Fruit fly (Drosophila melanogaster) whole organism, adult: ENCODE data around the gene CG32801.
A peak's percentile ranks its signal among the peaks of the same experiment; 100 is the strongest.

ENCODE experiments used
- CG11617 ChIP-seq: fragments of 200-800 bp; sonication (Bioruptor generic); optimal IDR thresholded peaks from 2 replicates; lab custom pipeline; 2017; ENCODE audit warnings: mild to moderate bottlenecking, missing biosample characterization, missing genetic modification reagents, missing genetic modification characterization
- CG7045 ChIP-seq: fragments of 200-800 bp; sonication (Bioruptor generic); optimal IDR thresholded peaks from 2 replicates; lab custom pipeline; 2017; ENCODE audit warnings: missing biosample characterization, mild to moderate bottlenecking, missing genetic modification characterization
- CG7101 ChIP-seq: fragments of 200-800 bp; sonication (Bioruptor generic); optimal IDR thresholded peaks from 2 replicates; lab custom pipeline; 2018; ENCODE audit warnings: missing biosample characterization, mild to moderate bottlenecking, missing genetic modification characterization, moderate library complexity
- cic ChIP-seq: fragments of 200-800 bp; sonication (Bioruptor generic); optimal IDR thresholded peaks from 2 replicates; lab custom pipeline; 2017; ENCODE audit warnings: missing biosample characterization, mild to moderate bottlenecking, missing genetic modification characterization, moderate library complexity
- kay ChIP-seq: fragments of 200-800 bp; sonication (Bioruptor generic); peaks from one replicate; lab custom pipeline; 2016; ENCODE audit warnings: missing biosample characterization, missing genetic modification characterization, borderline replicate concordance
- ovo ChIP-seq: fragments of 200-800 bp; sonication (Bioruptor generic); optimal IDR thresholded peaks from 2 replicates; lab custom pipeline; 2016; ENCODE audit warnings: missing biosample characterization, missing genetic modification characterization
- pad ChIP-seq: fragments of 200-800 bp; sonication (Bioruptor generic); optimal IDR thresholded peaks from 3 replicates; lab custom pipeline; 2017; ENCODE audit warnings: missing biosample characterization, missing genetic modification characterization, mild to moderate bottlenecking, moderate library complexity, missing genetic modification reagents
- tj ChIP-seq: fragments of 200-800 bp; sonication (Bioruptor generic); optimal IDR thresholded peaks from 3 replicates; lab custom pipeline; 2017; ENCODE audit warnings: missing biosample characterization, mild to moderate bottlenecking, missing genetic modification characterization, moderate library complexity
- toe ChIP-seq: fragments of 200-800 bp; sonication (Bioruptor generic); optimal IDR thresholded peaks from 2 replicates; lab custom pipeline; 2016; ENCODE audit warnings: missing biosample characterization, missing genetic modification characterization

dm6 chrX:1947900-1948374 lies 45.0 kb upstream of the CG32801 start:
- TF ChIP-seq kay (GFP tag; lab: Kevin White, UChicago): peak; percentile 52
- no peak for TF ChIP-seq cic (GFP tag; lab: Kevin White, UChicago)
- peak; percentile 66 for TF ChIP-seq tj (GFP tag; lab: Kevin White, UChicago)
- TF ChIP-seq CG7045 (GFP tag; lab: Kevin White, UChicago): no peak
- no peak for TF ChIP-seq CG11617 (GFP tag; lab: Kevin White, UChicago)
- TF ChIP-seq CG7101 (tag; lab: Kevin White, UChicago): no peak
- TF ChIP-seq pad: no peak
- no peak for TF ChIP-seq ovo (GFP tag; lab: Kevin White, UChicago)
- no peak for TF ChIP-seq toe
